Worm (Caenorhabditis elegans): ENCODE results near the gene F42A10.9.

DNA sequence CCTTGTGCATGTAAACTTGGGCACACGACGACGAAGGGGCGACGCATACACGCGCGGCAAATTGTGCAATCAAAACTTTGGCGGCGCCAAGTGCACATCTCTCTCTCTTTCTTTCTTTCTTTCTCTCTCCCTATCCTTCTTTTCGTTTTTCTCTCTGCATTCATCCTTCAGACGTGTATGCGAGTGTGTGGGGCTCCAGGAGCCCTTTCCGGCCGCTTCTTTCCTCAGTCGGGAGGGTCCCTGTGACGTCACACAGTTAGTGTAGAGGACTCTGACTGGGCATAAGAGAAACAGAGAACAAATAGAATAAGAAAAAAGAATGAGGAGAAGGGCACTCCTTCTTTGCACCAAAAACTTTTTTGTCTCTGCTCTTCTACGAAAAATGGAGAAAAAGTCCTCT lies 26.9 kb upstream of the F42A10.9 start:
- TF ChIP-seq chd-7 (tag; optimal IDR thresholded peaks at IDR 0.05): peak; percentile 69
- no peak for TF ChIP-seq let-526 (GFP tag; IDR thresholded peaks at IDR 0.05)
- no peak for TF ChIP-seq cebp-1 (GFP tag; IDR thresholded peaks at IDR 0.05)
- peak; percentile 48 for TF ChIP-seq cebp-1 (tag; optimal IDR thresholded peaks at IDR 0.05)
- no peak for TF ChIP-seq madf-8 (GFP tag; conservative IDR thresholded peaks at IDR 0.05)

All from whole organism, young adult.